Worm (Caenorhabditis elegans): Measurements from ENCODE around the gene K08D8.11.

The K08D8.11 gene

ce11 chrIV:12897146-12897545 is 2.0 kb downstream of the K08D8.11 start:
- TF ChIP-seq lin-15B (tag; optimal IDR thresholded peaks at IDR 0.05) (no peak), nhr-12 (tag; optimal IDR thresholded peaks at IDR 0.05) (no peak), ceh-63 (GFP tag; optimal IDR thresholded peaks at IDR 0.05) (no peak)

- TF ChIP-seq C04F5.9 (tag; optimal IDR thresholded peaks at IDR 0.05): no peak
- no peak for TF ChIP-seq ama-1 (optimal IDR thresholded peaks at IDR 0.05)
- TF ChIP-seq unc-98 (GFP tag; IDR thresholded peaks at IDR 0.05): no peak
- TF ChIP-seq sptf-1 (tag; optimal IDR thresholded peaks at IDR 0.05): no peak
- TF ChIP-seq unc-62 (GFP tag; optimal IDR thresholded peaks at IDR 0.05): no peak
- TF ChIP-seq F16B12.6 (tag; optimal IDR thresholded peaks at IDR 0.05): no peak
- TF ChIP-seq nhr-77 (tag; optimal IDR thresholded peaks at IDR 0.05): no peak
- no peak for TF ChIP-seq tlp-1 (tag; optimal IDR thresholded peaks at IDR 0.05)
- TF ChIP-seq rnt-1 (tag; optimal IDR thresholded peaks at IDR 0.05): no peak
- TF ChIP-seq elt-2 (tag; optimal IDR thresholded peaks at IDR 0.05): peak; percentile 4
- no peak for TF ChIP-seq efl-1 (optimal IDR thresholded peaks at IDR 0.05)
- peak in 1 of 2 experiments; percentile 81 for TF ChIP-seq efl-1 (GFP tag; optimal IDR thresholded peaks at IDR 0.05 in 1 of 2)
- no peak for TF ChIP-seq lin-14 (GFP tag; optimal IDR thresholded peaks at IDR 0.05)
- no peak for TF ChIP-seq nhr-19 (GFP tag; conservative IDR thresholded peaks at IDR 0.05)
- no peak for TF ChIP-seq sup-37 (GFP tag; optimal IDR thresholded peaks at IDR 0.05)
- TF ChIP-seq lin-39 (tag; optimal IDR thresholded peaks at IDR 0.05): no peak
Measured at ce11 chrIV:12898823-12899222, 3.7 kb downstream of the K08D8.11 start.

- no peak for TF ChIP-seq egl-13 (tag; optimal IDR thresholded peaks at IDR 0.05)
- no peak for TF ChIP-seq nhr-237 (tag; optimal IDR thresholded peaks at IDR 0.05)
- TF ChIP-seq elt-2 (tag; optimal IDR thresholded peaks at IDR 0.05): no peak
- no peak for TF ChIP-seq swsn-7 (tag; optimal IDR thresholded peaks at IDR 0.05)
- TF ChIP-seq dsc-1 (tag; optimal IDR thresholded peaks at IDR 0.05): no peak
- no peak for TF ChIP-seq mep-1 (tag; optimal IDR thresholded peaks at IDR 0.05)
- no peak for TF ChIP-seq fkh-8 (tag; optimal IDR thresholded peaks at IDR 0.05)
- no peak for TF ChIP-seq efl-1 (optimal IDR thresholded peaks at IDR 0.05)
- TF ChIP-seq efl-1 (GFP tag; optimal IDR thresholded peaks at IDR 0.05 in 1 of 2): no peak
- no peak for TF ChIP-seq hlh-4 (tag; optimal IDR thresholded peaks at IDR 0.05)
- no peak for TF ChIP-seq nhr-84 (tag; optimal IDR thresholded peaks at IDR 0.05)
- TF ChIP-seq sup-37 (GFP tag; optimal IDR thresholded peaks at IDR 0.05): no peak
Measured at ce11 chrIV:12899392-12899791, 4.3 kb downstream of the K08D8.11 start, which contains the start of gene K08D8.9. Gene K08D8.9 (plus strand): TSS chrIV:12899692.

ce11 chrIV:12900267-12900666 is 5.2 kb downstream of the K08D8.11 start, which contains the start of gene K08D8.10:
Gene K08D8.10 (plus strand): TSS chrIV:12900567.
- TF ChIP-seq egl-27 (tag; optimal IDR thresholded peaks at IDR 0.05) (no peak), isw-1 (GFP tag; IDR thresholded peaks at IDR 0.05) (no peak), mab-9 (GFP tag; IDR thresholded peaks at IDR 0.05) (no peak), skn-1 (tag; optimal IDR thresholded peaks at IDR 0.05) (no peak), F16B12.6 (tag; optimal IDR thresholded peaks at IDR 0.05) (no peak), aly-2 (tag; optimal IDR thresholded peaks at IDR 0.05) (no peak), alr-1 (tag; optimal IDR thresholded peaks at IDR 0.05; ENCODE audit: borderline replicate concordance) (no peak), ceh-82 (tag; optimal IDR thresholded peaks at IDR 0.05) (no peak), blmp-1 (tag; optimal IDR thresholded peaks at IDR 0.05) (no peak), egl-13 (tag; optimal IDR thresholded peaks at IDR 0.05) (no peak), ceh-8 (GFP tag; optimal IDR thresholded peaks at IDR 0.05) (no peak), nhr-19 (GFP tag; conservative IDR thresholded peaks at IDR 0.05) (no peak), nhr-11 (tag; optimal IDR thresholded peaks at IDR 0.05) (no peak), zip-4 (GFP tag; optimal IDR thresholded peaks at IDR 0.05) (no peak), aha-1 (tag; optimal IDR thresholded peaks at IDR 0.05) (no peak)

Data from whole organism, L1 larva.